Fruit fly (Drosophila melanogaster) whole organism, embryonic: ENCODE measurements around the gene ksr.
A peak's percentile ranks its signal among the peaks of the same experiment; 100 is the strongest.

ENCODE experiments used
- CG12155 ChIP-seq: fragments of 200-800 bp; sonication (Bioruptor generic); optimal IDR thresholded peaks from 3 replicates; lab custom pipeline; 2016; ENCODE audit warnings: missing biosample characterization, missing genetic modification characterization
- CG6791 ChIP-seq: fragments of 200-800 bp; sonication (Bioruptor generic); IDR thresholded peaks from 3 replicates; pipeline ENCODE4 v1.3.6; 2022; ENCODE audit warnings: missing biosample characterization, missing genetic modification characterization; ENCODE audit not compliant: partially characterized antibody
- Ets65A ChIP-seq: fragments of 200-800 bp; sonication (Bioruptor generic); peaks from one replicate; lab custom pipeline; 2016; ENCODE audit warnings: missing biosample characterization, missing genetic modification characterization
- disco-r ChIP-seq: fragments of 200-800 bp; sonication (Bioruptor generic); optimal IDR thresholded peaks from 2 replicates; lab custom pipeline; 2016; ENCODE audit warnings: missing biosample characterization, missing genetic modification characterization
- pzg ChIP-seq: fragments of 200-800 bp; sonication (Bioruptor generic); optimal IDR thresholded peaks from 3 replicates; lab custom pipeline; 2018; ENCODE audit warnings: missing biosample characterization, mild to moderate bottlenecking, missing genetic modification characterization, moderate library complexity

ksr gene

dm6 chr3R:5438750-5439149 lies 45.0 kb downstream of the ksr start (continued):
- TF ChIP-seq CG12155 (no peak), CG6791 (GFP tag; lab: Robert Waterston, UW) (peak; percentile 54; the same call in 2 of the 3 replicates), disco-r (GFP tag; lab: Kevin White, UChicago) (no peak)

dm6 chr3R:5429786-5430185 lies 53.9 kb downstream of the ksr start:
- TF ChIP-seq Ets65A (GFP tag; lab: Kevin White, UChicago) (peak; percentile 93), pzg (no peak)
